Fruit fly (Drosophila melanogaster): ENCODE results near the gene CG16704.

Gene CG16704

dm6 chr2L:3737682-3738081, 45.3 kb upstream of the CG16704 start:
- no peak for TF ChIP-seq Rfx (GFP tag; IDR thresholded peaks at IDR 0.05)
- TF ChIP-seq tio (GFP tag; optimal IDR thresholded peaks at IDR 0.05), result peak; percentile 17
- no peak for TF ChIP-seq dan (GFP tag; IDR thresholded peaks at IDR 0.05)
- peak; percentile 42 for TF ChIP-seq CG7839 (tag; optimal IDR thresholded peaks at IDR 0.05)
- TF ChIP-seq CG3281 (GFP tag; optimal IDR thresholded peaks at IDR 0.05), result peak; percentile 37
- TF ChIP-seq eve (GFP tag; optimal IDR thresholded peaks at IDR 0.05), result peak in 1 of 2 experiments; percentile 22
- TF ChIP-seq lab (GFP tag; optimal IDR thresholded peaks at IDR 0.05), result peak; percentile 11
- TF ChIP-seq CG9727 (GFP tag; optimal IDR thresholded peaks at IDR 0.05), result peak; percentile 0
- TF ChIP-seq CG3847 (GFP tag; IDR thresholded peaks at IDR 0.05), result no peak
- TF ChIP-seq dmrt99B (tag; optimal IDR thresholded peaks at IDR 0.05), result peak; percentile 30
- TF ChIP-seq Sox102F (GFP tag; optimal IDR thresholded peaks at IDR 0.05), result peak; percentile 19
- no peak for TF ChIP-seq CG31388 (GFP tag; optimal IDR thresholded peaks at IDR 0.05)
- no peak for TF ChIP-seq wor (GFP tag; IDR thresholded peaks at IDR 0.05)
- TF ChIP-seq CG9215 (GFP tag; IDR thresholded peaks at IDR 0.05), result no peak
- peak; percentile 21 for TF ChIP-seq gem (tag; optimal IDR thresholded peaks at IDR 0.05)
- TF ChIP-seq GATAe (GFP tag; conservative IDR thresholded peaks at IDR 0.05), result no peak
- TF ChIP-seq Dref (GFP tag; IDR thresholded peaks at IDR 0.05), result no peak
- TF ChIP-seq CG3838 (GFP tag; optimal IDR thresholded peaks at IDR 0.05), result no peak
- no peak for TF ChIP-seq luna (GFP tag; optimal IDR thresholded peaks at IDR 0.05)
- peak; percentile 35 for TF ChIP-seq grau (tag; optimal IDR thresholded peaks at IDR 0.05)
- peak; percentile 25 for TF ChIP-seq Hand (GFP tag; optimal IDR thresholded peaks at IDR 0.05)
- no peak for TF ChIP-seq Rx (GFP tag; IDR thresholded peaks at IDR 0.05)
- TF ChIP-seq Hmr (GFP tag; optimal IDR thresholded peaks at IDR 0.05), result peak; percentile 27
- TF ChIP-seq CoRest (tag; optimal IDR thresholded peaks at IDR 0.05), result peak; percentile 14
- no peak for TF ChIP-seq Hsf (GFP tag; optimal IDR thresholded peaks at IDR 0.05)
- peak; percentile 47 for TF ChIP-seq CG7556 (GFP tag; optimal IDR thresholded peaks at IDR 0.05)
- no peak for TF ChIP-seq CG4820 (GFP tag; optimal IDR thresholded peaks at IDR 0.05)
- TF ChIP-seq CG10147 (GFP tag; optimal IDR thresholded peaks at IDR 0.05), result peak; percentile 24
- no peak for TF ChIP-seq chif (GFP tag; optimal IDR thresholded peaks at IDR 0.05)
- no peak for TF ChIP-seq nom (GFP tag; optimal IDR thresholded peaks at IDR 0.05)
- peak; percentile 43 for TF ChIP-seq CG2120 (GFP tag; optimal IDR thresholded peaks at IDR 0.05)
- no peak for TF ChIP-seq CG1024 (GFP tag; IDR thresholded peaks at IDR 0.05)
- TF ChIP-seq CG15269 (tag; optimal IDR thresholded peaks at IDR 0.05), result peak; percentile 29
- no peak for TF ChIP-seq Ada2b (GFP tag; IDR thresholded peaks at IDR 0.05)
- TF ChIP-seq CG9876 (GFP tag; optimal IDR thresholded peaks at IDR 0.05), result no peak
- peak; percentile 51 for TF ChIP-seq CG2678 (tag; optimal IDR thresholded peaks at IDR 0.05)
- no peak for TF ChIP-seq dati (GFP tag; IDR thresholded peaks at IDR 0.05)
- no peak for TF ChIP-seq crp (GFP tag; optimal IDR thresholded peaks at IDR 0.05)
- TF ChIP-seq Hr51 (GFP tag; optimal IDR thresholded peaks at IDR 0.05), result peak in 1 of 2 experiments; percentile 4
- TF ChIP-seq CG30403 (GFP tag; optimal IDR thresholded peaks at IDR 0.05), result peak; percentile 7
- no peak for TF ChIP-seq ttk (GFP tag; IDR thresholded peaks at IDR 0.05)
- TF ChIP-seq Ets65A (GFP tag), result peak; percentile 15
- no peak for TF ChIP-seq bigmax (GFP tag; optimal IDR thresholded peaks at IDR 0.05)
- no peak for TF ChIP-seq HLH4C (GFP tag; IDR thresholded peaks at IDR 0.05; ENCODE audit: partially characterized antibody)
- no peak for TF ChIP-seq CG13287 (GFP tag; IDR thresholded peaks at IDR 0.05; ENCODE audit: partially characterized antibody)
- TF ChIP-seq Meics (GFP tag; optimal IDR thresholded peaks at IDR 0.05), result peak; percentile 19
- peak; percentile 45 for TF ChIP-seq CG11504 (tag; optimal IDR thresholded peaks at IDR 0.05)

All from whole organism, embryonic.